Worm (Caenorhabditis elegans): Measurements from ENCODE around the gene col-128.

ce11 chrIV:11549694-11550093 is 2.1 kb downstream of the col-128 start:
- no peak for TF ChIP-seq elt-1 (tag; optimal IDR thresholded peaks at IDR 0.05)
- no peak for TF ChIP-seq snpc-4 (tag; optimal IDR thresholded peaks at IDR 0.05)
- TF ChIP-seq fos-1 (tag; optimal IDR thresholded peaks at IDR 0.05), result peak; percentile 84
- TF ChIP-seq nhr-237 (tag; optimal IDR thresholded peaks at IDR 0.05), result no peak
- no peak for TF ChIP-seq mbf-1 (tag; optimal IDR thresholded peaks at IDR 0.05)
- peak; percentile 5 for TF ChIP-seq R02D3.7 (tag; optimal IDR thresholded peaks at IDR 0.05)
- no peak for TF ChIP-seq ztf-11 (tag; optimal IDR thresholded peaks at IDR 0.05)
- TF ChIP-seq nhr-23 (tag; optimal IDR thresholded peaks at IDR 0.05), result no peak
- TF ChIP-seq ZK546.5 (tag; optimal IDR thresholded peaks at IDR 0.05), result no peak

Measured in whole organism, L2 larva.